Fruit fly (Drosophila melanogaster): ENCODE data around the gene CG7632.
A peak's percentile ranks its signal among the peaks of the same experiment; 100 is the strongest.

The CG7632 gene

dm6 chr3L:21261403-21262164 is 42.9 kb upstream of the CG7632 start (continued):
- TF ChIP-seq CG7839 (tag; optimal IDR thresholded peaks at IDR 0.05) (no peak), Med (GFP tag) (peak; percentile 76), so (GFP tag; IDR thresholded peaks at IDR 0.05) (0 out of 3 replicates have a peak, but pooled peaks have one; percentile 6), CG34422 (GFP tag; IDR thresholded peaks at IDR 0.05) (peak; percentile 18; the same call in 1 of the 3 replicates), Eip74EF (GFP tag; optimal IDR thresholded peaks at IDR 0.05) (peak in 1 of 2 experiments; percentile 55), CG2199 (GFP tag; IDR thresholded peaks at IDR 0.05) (peak; percentile 85; the same call in 2 of the 3 replicates), ranshi (GFP tag; IDR thresholded peaks at IDR 0.05) (0 out of 2 replicates have a peak, but pooled peaks have one; percentile 23), z (GFP tag; IDR thresholded peaks at IDR 0.05) (0 out of 3 replicates have a peak, but pooled peaks have one; percentile 36), run (tag; optimal IDR thresholded peaks at IDR 0.05) (peak; percentile 61)

dm6 chr3L:21262426-21262825 is 42.1 kb upstream of the CG7632 start:
- no peak for TF ChIP-seq sisA (GFP tag; IDR thresholded peaks at IDR 0.05)
- peak; percentile 43 for TF ChIP-seq kay (GFP tag; optimal IDR thresholded peaks at IDR 0.05)
- no peak for TF ChIP-seq Blimp-1 (GFP tag; optimal IDR thresholded peaks at IDR 0.05)
- peak; percentile 33 for TF ChIP-seq D19B (GFP tag; optimal IDR thresholded peaks at IDR 0.05)
- no peak for TF ChIP-seq unpg (GFP tag; optimal IDR thresholded peaks at IDR 0.05)
- peak; percentile 55; the same call in 1 of the 2 replicates for TF ChIP-seq vvl (GFP tag; IDR thresholded peaks at IDR 0.05)
- TF ChIP-seq CG3163 (GFP tag; optimal IDR thresholded peaks at IDR 0.05): no peak
- TF ChIP-seq stwl (tag; optimal IDR thresholded peaks at IDR 0.05): peak; percentile 21
- TF ChIP-seq CG15269 (tag; optimal IDR thresholded peaks at IDR 0.05): peak; percentile 11
- no peak for TF ChIP-seq CG11093 (GFP tag; IDR thresholded peaks at IDR 0.05)
- TF ChIP-seq Med (GFP tag): peak; percentile 17
- TF ChIP-seq grn (GFP tag; optimal IDR thresholded peaks at IDR 0.05): peak; percentile 41
- no peak for TF ChIP-seq YL-1 (GFP tag; optimal IDR thresholded peaks at IDR 0.05)
- TF ChIP-seq CG17359 (tag; optimal IDR thresholded peaks at IDR 0.05): no peak
- TF ChIP-seq Dbx (GFP tag; IDR thresholded peaks at IDR 0.05): 0 out of 3 replicates have a peak, but pooled peaks have one; percentile 7
- no peak for TF ChIP-seq CG6791 (GFP tag; IDR thresholded peaks at IDR 0.05; ENCODE audit: partially characterized antibody)
- TF ChIP-seq HmgZ (tag; optimal IDR thresholded peaks at IDR 0.05): peak; percentile 20
- TF ChIP-seq CTCF (GFP tag; optimal IDR thresholded peaks at IDR 0.05): peak; percentile 72
- no peak for TF ChIP-seq tio (GFP tag; optimal IDR thresholded peaks at IDR 0.05)
- TF ChIP-seq CG6765 (GFP tag; optimal IDR thresholded peaks at IDR 0.05): peak; percentile 31
- TF ChIP-seq CG13287 (GFP tag; IDR thresholded peaks at IDR 0.05; ENCODE audit: partially characterized antibody): peak; percentile 28; the same call in 1 of the 2 replicates
- peak; percentile 57; the same call in 2 of the 3 replicates for TF ChIP-seq CG2199 (GFP tag; IDR thresholded peaks at IDR 0.05)
- TF ChIP-seq sens (GFP tag): peak; percentile 74
- peak; percentile 34 for TF ChIP-seq exex (tag; optimal IDR thresholded peaks at IDR 0.05)
- TF ChIP-seq amos (GFP tag; IDR thresholded peaks at IDR 0.05; ENCODE audit: partially characterized antibody): peak; percentile 38; the same call in 1 of the 2 replicates
- TF ChIP-seq Bgb (GFP tag; IDR thresholded peaks at IDR 0.05; ENCODE audit: partially characterized antibody): peak; percentile 45
- TF ChIP-seq CG18599 (GFP tag; optimal IDR thresholded peaks at IDR 0.05): no peak
- peak; percentile 12 for TF ChIP-seq Asciz (GFP tag; optimal IDR thresholded peaks at IDR 0.05)

- TF ChIP-seq CG15479 (GFP tag; optimal IDR thresholded peaks at IDR 0.05): peak; percentile 82
- peak; percentile 20 for TF ChIP-seq sens (GFP tag)
- TF ChIP-seq CG2116 (GFP tag; optimal IDR thresholded peaks at IDR 0.05): no peak
- peak; percentile 58 for TF ChIP-seq D19B (GFP tag; optimal IDR thresholded peaks at IDR 0.05)
Observed at dm6 chr3L:21266101-21266656, 38.3 kb upstream of the CG7632 start.
